Fruit fly (Drosophila melanogaster): ENCODE results near the gene elg1.

DNA sequence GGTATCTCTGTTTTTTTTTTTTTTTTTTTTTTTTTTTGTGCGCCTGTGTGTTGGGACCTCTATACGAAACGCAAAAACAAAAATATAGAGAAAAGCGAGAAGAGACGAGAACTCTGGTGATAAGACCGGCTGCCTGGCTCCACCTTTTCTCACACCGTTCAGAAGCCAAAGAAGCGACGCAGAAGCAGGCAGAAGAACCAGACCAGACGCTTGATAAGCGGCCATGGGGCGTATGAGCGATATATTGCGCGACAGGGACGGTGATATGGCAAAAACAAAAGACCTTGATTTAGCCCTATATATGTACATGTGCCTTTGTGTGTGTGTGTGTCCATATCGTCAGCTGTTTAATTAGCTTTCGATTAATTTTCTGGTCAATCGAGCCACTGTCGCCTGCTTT, 29.3 kb downstream of the elg1 start:
- TF ChIP-seq CTCF (optimal IDR thresholded peaks at IDR 0.05) (no peak), CG8478 (optimal IDR thresholded peaks at IDR 0.05) (no peak)
